Worm (Caenorhabditis elegans): ENCODE data around the gene hid-1.

- TF ChIP-seq nhr-28 (tag; optimal IDR thresholded peaks at IDR 0.05): peak; percentile 42
- peak in 1 of 2 experiments; percentile 99 for TF ChIP-seq unc-62 (GFP tag; optimal IDR thresholded peaks at IDR 0.05 in 1 of 2)
- TF ChIP-seq unc-62 (tag; optimal IDR thresholded peaks at IDR 0.05): no peak
- peak; percentile 91 for TF ChIP-seq nhr-11 (tag; optimal IDR thresholded peaks at IDR 0.05)
- no peak for TF ChIP-seq ama-1 (optimal IDR thresholded peaks at IDR 0.05)
- no peak for TF ChIP-seq lin-39 (tag; optimal IDR thresholded peaks at IDR 0.05)
- peak; percentile 59 for TF ChIP-seq hlh-30 (tag; optimal IDR thresholded peaks at IDR 0.05; ENCODE audit: insufficient read depth)
Observed at ce11 chrX:2536246-2536772, 47.5 kb downstream of the hid-1 start.
